Fruit fly (Drosophila melanogaster) whole organism: Measurements from ENCODE around the gene WDR79.

Experiments
- CG8478 ChIP-seq: fragments of >200 bp; optimal IDR thresholded peaks from 2 replicates; lab custom pipeline; 2018; ENCODE audit warnings: inconsistent platforms
- Dll ChIP-seq: fragments of >200 bp; optimal IDR thresholded peaks from 2 replicates; lab custom pipeline; 2017
- EcR ChIP-seq, 2 experiments: fragments of >200 bp; optimal IDR thresholded peaks; 2 replicates each; lab custom pipeline; 2017; ENCODE audit warnings: missing biosample characterization in 2 of 2, missing genetic modification characterization in 2 of 2, missing genetic modification reagents in 2 of 2
- pan ChIP-seq: fragments of >200 bp; optimal IDR thresholded peaks from 2 replicates; lab custom pipeline; 2017

dm6 chr2L:6172996-6173395 is 45.4 kb upstream of the WDR79 start:
- TF ChIP-seq CG8478, result no peak
- no peak for TF ChIP-seq Dll (lab: Kevin White, UChicago)
- TF ChIP-seq EcR (GFP tag; optimal IDR thresholded peaks at IDR 0.05; lab: Kevin White, UChicago), result no peak
- no peak for TF ChIP-seq pan (lab: Kevin White, UChicago)
